Worm (Caenorhabditis elegans) whole organism, late embryonic: ENCODE results near the gene F07F6.7.

Source experiments
- C08G9.2 ChIP-seq: sonication (generic microtip); optimal IDR thresholded peaks from 2 replicates; lab custom pipeline; 2016; ENCODE audit warnings: mild to moderate bottlenecking, missing genetic modification characterization, moderate library complexity, missing compliant biosample characterization
- C38D4.7 ChIP-seq: fragments of 200-800 bp; sonication (Bioruptor generic); optimal IDR thresholded peaks from 2 replicates; lab custom pipeline; 2018; ENCODE audit warnings: mild to moderate bottlenecking, missing genetic modification characterization, moderate library complexity, missing compliant biosample characterization
- F13H6.1 ChIP-seq: sonication (generic microtip); optimal IDR thresholded peaks from 2 replicates; lab custom pipeline; 2016; ENCODE audit warnings: missing genetic modification characterization, missing compliant biosample characterization
- K02D7.2 ChIP-seq: sonication (generic microtip); optimal IDR thresholded peaks from 2 replicates; lab custom pipeline; 2017; ENCODE audit warnings: mild to moderate bottlenecking, missing genetic modification characterization, missing compliant biosample characterization
- T23F11.4 ChIP-seq: fragments of 200-800 bp; sonication (Bioruptor generic); optimal IDR thresholded peaks from 2 replicates; lab custom pipeline; 2018; ENCODE audit warnings: mild to moderate bottlenecking, missing genetic modification characterization, missing compliant biosample characterization
- ahr-1 ChIP-seq: sonication (generic microtip); optimal IDR thresholded peaks from 2 replicates; lab custom pipeline; 2016; ENCODE audit warnings: missing genetic modification characterization, missing compliant biosample characterization
- ama-1 ChIP-seq: fragments of 150-350 bp; optimal IDR thresholded peaks from 2 replicates; lab custom pipeline; 2014
- ceh-14 ChIP-seq: sonication (generic microtip); optimal IDR thresholded peaks from 2 replicates; lab custom pipeline; 2016; ENCODE audit warnings: missing genotype, missing genetic modification characterization, missing compliant biosample characterization
- ceh-2 ChIP-seq: sonication (generic microtip); optimal IDR thresholded peaks from 2 replicates; lab custom pipeline; 2016; ENCODE audit warnings: missing genotype, missing genetic modification characterization, missing compliant biosample characterization
- ceh-24 ChIP-seq: sonication (generic microtip); optimal IDR thresholded peaks from 2 replicates; lab custom pipeline; 2016; ENCODE audit warnings: mild to moderate bottlenecking, missing genetic modification characterization, missing compliant biosample characterization
- ceh-31 ChIP-seq: sonication (generic microtip); optimal IDR thresholded peaks from 2 replicates; lab custom pipeline; 2016; ENCODE audit warnings: missing genetic modification characterization, missing compliant biosample characterization
- che-1 ChIP-seq: sonication (generic microtip); optimal IDR thresholded peaks from 2 replicates; lab custom pipeline; 2016; ENCODE audit warnings: mild to moderate bottlenecking, missing genetic modification characterization, missing compliant biosample characterization
- dmd-4 ChIP-seq: sonication (generic microtip); optimal IDR thresholded peaks from 2 replicates; lab custom pipeline; 2016; ENCODE audit warnings: borderline replicate concordance, missing genetic modification characterization, missing compliant biosample characterization
- dve-1 ChIP-seq: sonication (generic microtip); optimal IDR thresholded peaks from 2 replicates; lab custom pipeline; 2017; ENCODE audit warnings: antibody characterized with exemption, mild to moderate bottlenecking, missing genetic modification characterization, missing compliant biosample characterization
- ets-4 ChIP-seq: sonication (generic microtip); optimal IDR thresholded peaks from 2 replicates; lab custom pipeline; 2016; ENCODE audit warnings: missing genetic modification characterization, missing compliant biosample characterization
- eyg-1 ChIP-seq: sonication (generic microtip); optimal IDR thresholded peaks from 2 replicates; lab custom pipeline; 2016; ENCODE audit warnings: missing genotype, missing genetic modification characterization, missing compliant biosample characterization
- gmeb-2 ChIP-seq: sonication (generic microtip); optimal IDR thresholded peaks from 2 replicates; lab custom pipeline; 2016; ENCODE audit warnings: missing genetic modification characterization, inconsistent platforms, missing compliant biosample characterization
- lin-11 ChIP-seq: fragments of 200-800 bp; sonication (Bioruptor generic); optimal IDR thresholded peaks from 2 replicates; lab custom pipeline; 2018; ENCODE audit warnings: mild to moderate bottlenecking, missing genetic modification characterization, missing compliant biosample characterization
- madf-2 ChIP-seq: sonication (generic microtip); optimal IDR thresholded peaks from 2 replicates; lab custom pipeline; 2017; ENCODE audit warnings: missing genetic modification characterization, missing compliant biosample characterization
- mec-3 ChIP-seq: sonication (generic microtip); optimal IDR thresholded peaks from 2 replicates; lab custom pipeline; 2016; ENCODE audit warnings: borderline replicate concordance, missing genetic modification characterization, missing compliant biosample characterization
- nhr-232 ChIP-seq: sonication (generic microtip); optimal IDR thresholded peaks from 2 replicates; lab custom pipeline; 2016; ENCODE audit warnings: missing genetic modification characterization, missing compliant biosample characterization
- odd-2 ChIP-seq: sonication (generic microtip); optimal IDR thresholded peaks from 2 replicates; lab custom pipeline; 2017; ENCODE audit warnings: antibody characterized with exemption, mild to moderate bottlenecking, missing genetic modification characterization, missing compliant biosample characterization
- pat-9 ChIP-seq: fragments of 200-800 bp; sonication (Bioruptor generic); optimal IDR thresholded peaks from 2 replicates; lab custom pipeline; 2018; ENCODE audit warnings: mild to moderate bottlenecking, missing genetic modification characterization, moderate library complexity, missing compliant biosample characterization
- pax-1 ChIP-seq: fragments of 150-350 bp; optimal IDR thresholded peaks from 2 replicates; lab custom pipeline; 2014; ENCODE audit warnings: missing biosample characterization, missing genetic modification characterization
- pha-2 ChIP-seq: sonication (generic microtip); optimal IDR thresholded peaks from 2 replicates; lab custom pipeline; 2017; ENCODE audit warnings: mild to moderate bottlenecking, missing genetic modification characterization, missing compliant biosample characterization
- pros-1 ChIP-seq: fragments of 150-350 bp; optimal IDR thresholded peaks from 2 replicates; lab custom pipeline; 2014; ENCODE audit warnings: missing biosample characterization, missing genetic modification reagents, missing genetic modification characterization
- ref-2 ChIP-seq: sonication (generic microtip); optimal IDR thresholded peaks from 2 replicates; lab custom pipeline; 2016; ENCODE audit warnings: missing genetic modification characterization, missing compliant biosample characterization
- sdc-2 ChIP-seq: sonication (generic microtip); optimal IDR thresholded peaks from 2 replicates; lab custom pipeline; 2016; ENCODE audit warnings: missing genotype, missing genetic modification characterization, missing compliant biosample characterization
- sox-2 ChIP-seq: fragments of 200-800 bp; sonication (Bioruptor generic); IDR thresholded peaks from 2 replicates; pipeline ENCODE4 v1.3.6; 2022; ENCODE audit warnings: missing genetic modification reagents, missing genetic modification characterization, missing compliant biosample characterization
- sox-4 ChIP-seq: sonication (generic microtip); optimal IDR thresholded peaks from 2 replicates; lab custom pipeline; 2017; ENCODE audit warnings: mild to moderate bottlenecking, missing genetic modification characterization, inconsistent platforms, missing compliant biosample characterization
- syd-9 ChIP-seq: sonication (generic microtip); optimal IDR thresholded peaks from 2 replicates; lab custom pipeline; 2016; ENCODE audit warnings: mild to moderate bottlenecking, missing genetic modification characterization, moderate library complexity, missing compliant biosample characterization
- tbx-2 ChIP-seq: sonication (generic microtip); optimal IDR thresholded peaks from 2 replicates; lab custom pipeline; 2016; ENCODE audit warnings: missing genetic modification characterization, missing compliant biosample characterization
- tbx-7 ChIP-seq: sonication (generic microtip); optimal IDR thresholded peaks from 2 replicates; lab custom pipeline; 2016; ENCODE audit warnings: missing genotype, missing genetic modification characterization, missing compliant biosample characterization
- ttx-3 ChIP-seq: sonication (generic microtip); optimal IDR thresholded peaks from 2 replicates; lab custom pipeline; 2016; ENCODE audit warnings: missing genetic modification reagents, missing genetic modification characterization, missing compliant biosample characterization
- unc-3 ChIP-seq, 2 experiments: fragments of 200-800 bp in 1 of 2; sonication (Bioruptor generic) in 1 of 2; sonication (generic microtip) in 1 of 2; conservative IDR thresholded peaks in 1 of 2; optimal IDR thresholded peaks in 1 of 2; 2 replicates each; pipeline versions ENCODE4 v1.3.6 to Lab custom; 2016 to 2022; ENCODE audit warnings: missing compliant biosample characterization in 2 of 2, missing genetic modification characterization in 2 of 2, missing genetic modification reagents in 1 of 2
- unc-42 ChIP-seq: sonication (generic microtip); optimal IDR thresholded peaks from 2 replicates; lab custom pipeline; 2016; ENCODE audit warnings: missing genotype, missing genetic modification characterization, missing compliant biosample characterization
- unc-86 ChIP-seq: sonication (generic microtip); optimal IDR thresholded peaks from 2 replicates; lab custom pipeline; 2016; ENCODE audit warnings: missing genetic modification characterization, missing compliant biosample characterization

Gene F07F6.7

ce11 chrII:5399201-5399600 is 24.5 kb downstream of the F07F6.7 start, which contains the start of gene mog-5 (continued):
- TF ChIP-seq sox-4 (tag; lab: Kevin White, UChicago) (peak; percentile 55), ceh-24 (tag; lab: Kevin White, UChicago) (no peak), tbx-7 (tag; lab: Kevin White, UChicago) (no peak), unc-42 (tag; lab: Kevin White, UChicago) (peak; percentile 65), eyg-1 (no peak), dve-1 (tag; lab: Kevin White, UChicago) (no peak), nhr-232 (peak; percentile 50), ahr-1 (no peak), pat-9 (tag; lab: Kevin White, UChicago) (peak; percentile 30), madf-2 (no peak), F13H6.1 (tag; lab: Kevin White, UChicago) (peak; percentile 31), ceh-31 (tag; lab: Kevin White, UChicago) (peak; percentile 11), C08G9.2 (tag; lab: Kevin White, UChicago) (no peak), che-1 (peak; percentile 21), ama-1 (lab: Kevin White, UChicago) (no peak), ceh-14 (tag; lab: Kevin White, UChicago) (peak; percentile 43), odd-2 (peak; percentile 64), dmd-4 (tag; lab: Kevin White, UChicago) (no peak), unc-86 (tag; lab: Kevin White, UChicago) (peak; percentile 26), K02D7.2 (tag; lab: Kevin White, UChicago) (no peak), ceh-2 (tag; lab: Kevin White, UChicago) (peak; percentile 5), C38D4.7 (GFP tag; lab: Kevin White, UChicago) (peak; percentile 38), lin-11 (tag; lab: Kevin White, UChicago) (peak; percentile 36), tbx-2 (tag; lab: Kevin White, UChicago) (peak; percentile 50), ref-2 (tag; lab: Kevin White, UChicago) (peak; percentile 26), gmeb-2 (tag; lab: Kevin White, UChicago) (no peak), sox-2 (GFP tag; lab: Robert Waterston, UW) (no peak; the same call in 1 of the 2 replicates), unc-3 (GFP tag; conservative IDR thresholded peaks at IDR 0.05; lab: Robert Waterston, UW) (no peak), unc-3 (tag; optimal IDR thresholded peaks at IDR 0.05; lab: Kevin White, UChicago) (no peak), pax-1 (tag; lab: Kevin White, UChicago) (no peak)

ce11 chrII:5398779-5399178 is 24.9 kb downstream of the F07F6.7 start, which contains the start of gene fbxl-3:
Gene fbxl-3, minus strand, starts transcription at chrII:5398902.
- TF ChIP-seq syd-9 = no peak
- no peak for TF ChIP-seq pros-1 (tag; lab: Kevin White, UChicago)
- TF ChIP-seq C38D4.7 (GFP tag; lab: Kevin White, UChicago) = no peak
- TF ChIP-seq mec-3 (tag; lab: Kevin White, UChicago) = no peak
- no peak for TF ChIP-seq ets-4 (tag; lab: Kevin White, UChicago)
- TF ChIP-seq, all 69 proteins: peak for 0

- TF ChIP-seq sdc-2 (tag; lab: Kevin White, UChicago) (no peak), T23F11.4 (GFP tag; lab: Kevin White, UChicago) (no peak), gmeb-2 (tag; lab: Kevin White, UChicago) (no peak), ttx-3 (no peak)
These were observed 28.1 kb downstream of the F07F6.7 start, which contains the start of gene pink-1 for ce11 chrII:5395594-5395993. Gene pink-1, minus strand, starts transcription at chrII:5395694.

ce11 chrII:5393090-5393489 is 30.6 kb downstream of the F07F6.7 start, which contains the start of gene brap-2:
Gene brap-2, minus strand, starts transcription at chrII:5393190.
- no peak for TF ChIP-seq pha-2
- TF ChIP-seq C08G9.2 (tag; lab: Kevin White, UChicago) = no peak
